Worm (Caenorhabditis elegans) whole organism, L1 larva: ENCODE results near the gene T04C12.7.
A peak's percentile ranks its signal among the peaks of the same experiment; 100 is the strongest.

Source experiments
- F16B12.6 ChIP-seq: fragments of 150-350 bp; optimal IDR thresholded peaks from 2 replicates; lab custom pipeline; 2014; ENCODE audit warnings: missing biosample characterization, missing genetic modification characterization
- Y116A8C.19 ChIP-seq: sonication (generic microtip); optimal IDR thresholded peaks from 2 replicates; lab custom pipeline; 2016; ENCODE audit warnings: missing compliant biosample characterization, missing genetic modification characterization, borderline replicate concordance
- alr-1 ChIP-seq: fragments of 200-800 bp; sonication (Bioruptor generic); optimal IDR thresholded peaks from 2 replicates; lab custom pipeline; 2018; ENCODE audit warnings: borderline replicate concordance, mild to moderate bottlenecking, missing genetic modification characterization, missing compliant biosample characterization
- aly-2 ChIP-seq: fragments of 150-350 bp; optimal IDR thresholded peaks from 2 replicates; lab custom pipeline; 2014; ENCODE audit warnings: missing biosample characterization, missing genetic modification characterization
- blmp-1 ChIP-seq: fragments of 150-350 bp; optimal IDR thresholded peaks from 2 replicates; lab custom pipeline; 2014; ENCODE audit warnings: missing biosample characterization, missing genetic modification characterization
- ceh-63 ChIP-seq: fragments of 200-800 bp; sonication (Bioruptor generic); optimal IDR thresholded peaks from 2 replicates; lab custom pipeline; 2018; ENCODE audit warnings: mild to moderate bottlenecking, missing genetic modification characterization, missing compliant biosample characterization
- ceh-8 ChIP-seq: fragments of 200-800 bp; sonication (Bioruptor generic); optimal IDR thresholded peaks from 2 replicates; lab custom pipeline; 2018; ENCODE audit warnings: mild to moderate bottlenecking, missing genetic modification characterization, moderate library complexity, missing compliant biosample characterization
- ceh-88 ChIP-seq: fragments of 200-800 bp; sonication (Bioruptor generic); IDR thresholded peaks from 2 replicates; pipeline ENCODE4 v1.3.6; 2022; ENCODE audit warnings: missing genetic modification characterization, missing compliant biosample characterization
- ces-1 ChIP-seq: fragments of 150-350 bp; optimal IDR thresholded peaks from 2 replicates; lab custom pipeline; 2014; ENCODE audit warnings: missing biosample characterization, missing genetic modification reagents, missing genetic modification characterization
- dpl-1 ChIP-seq, 3 experiments: fragments of 150-350 bp in 2 of 3; sonication (generic microtip) in 1 of 3; optimal IDR thresholded peaks; 2 replicates each; lab custom pipeline; 2014 to 2017; ENCODE audit warnings: missing biosample characterization in 3 of 3, missing genetic modification characterization in 3 of 3, missing genetic modification reagents in 3 of 3
- egl-13 ChIP-seq: sonication (generic microtip); optimal IDR thresholded peaks from 2 replicates; lab custom pipeline; 2016; ENCODE audit warnings: missing genotype, missing genetic modification reagents, missing genetic modification characterization, missing compliant biosample characterization
- elt-3 ChIP-seq, 6 experiments: fragments of 150-350 bp in 1 of 6; sonication (generic microtip); optimal IDR thresholded peaks; 2 replicates each; lab custom pipeline; 2017 to 2018; ENCODE audit warnings: missing biosample characterization in 6 of 6, missing genetic modification characterization in 6 of 6, inconsistent platforms in 1 of 6
- ets-5 ChIP-seq: fragments of 200-800 bp; sonication (Bioruptor generic); IDR thresholded peaks from 2 replicates; pipeline ENCODE4 v1.3.6; 2022; ENCODE audit warnings: missing genetic modification characterization, missing compliant biosample characterization
- fkh-10 ChIP-seq: sonication (generic microtip); optimal IDR thresholded peaks from 2 replicates; lab custom pipeline; 2017; ENCODE audit warnings: missing biosample characterization, missing genetic modification reagents, missing genetic modification characterization
- fkh-4 ChIP-seq: sonication (generic microtip); optimal IDR thresholded peaks from 2 replicates; lab custom pipeline; 2016; ENCODE audit warnings: missing compliant biosample characterization, missing genetic modification characterization, borderline replicate concordance
- fkh-8 ChIP-seq: sonication (generic microtip); optimal IDR thresholded peaks from 2 replicates; lab custom pipeline; 2016; ENCODE audit warnings: mild to moderate bottlenecking, missing genetic modification characterization, missing compliant biosample characterization
- fos-1 ChIP-seq: fragments of 150-350 bp; optimal IDR thresholded peaks from 2 replicates; lab custom pipeline; 2014; ENCODE audit warnings: missing biosample characterization, missing genetic modification characterization
- hlh-4 ChIP-seq: sonication (generic microtip); optimal IDR thresholded peaks from 2 replicates; lab custom pipeline; 2016; ENCODE audit warnings: mild to moderate bottlenecking, missing genetic modification characterization, missing compliant biosample characterization
- lin-14 ChIP-seq: fragments of 200-800 bp; sonication (Bioruptor generic); optimal IDR thresholded peaks from 2 replicates; lab custom pipeline; 2018; ENCODE audit warnings: mild to moderate bottlenecking, missing genetic modification characterization, moderate library complexity, missing compliant biosample characterization
- lin-15B ChIP-seq: fragments of 150-350 bp; sonication (generic microtip); optimal IDR thresholded peaks from 3 replicates; lab custom pipeline; 2014; ENCODE audit warnings: missing biosample characterization, missing genetic modification characterization
- lin-35 ChIP-seq, 2 experiments: fragments of 150-350 bp; optimal IDR thresholded peaks; 2 replicates each; lab custom pipeline; 2014; ENCODE audit warnings: missing biosample characterization in 2 of 2, missing genetic modification characterization in 2 of 2, missing genetic modification reagents in 2 of 2
- lin-39 ChIP-seq: fragments of 150-350 bp; optimal IDR thresholded peaks from 2 replicates; lab custom pipeline; 2014; ENCODE audit warnings: missing biosample characterization, missing genetic modification reagents, missing genetic modification characterization
- lir-3 ChIP-seq: sonication (generic microtip); optimal IDR thresholded peaks from 2 replicates; lab custom pipeline; 2016; ENCODE audit warnings: mild to moderate bottlenecking, missing genetic modification characterization, moderate library complexity, missing compliant biosample characterization; ENCODE audit not compliant: poor library complexity
- mab-9 ChIP-seq: fragments of 200-800 bp; sonication (Bioruptor generic); IDR thresholded peaks from 2 replicates; pipeline ENCODE4 v1.3.6; 2022; ENCODE audit warnings: missing genetic modification reagents, missing genetic modification characterization, missing compliant biosample characterization
- mef-2 ChIP-seq: fragments of 150-350 bp; optimal IDR thresholded peaks from 2 replicates; lab custom pipeline; 2014; ENCODE audit warnings: missing biosample characterization, missing genetic modification characterization
- mep-1 ChIP-seq: fragments of 150-350 bp; optimal IDR thresholded peaks from 2 replicates; lab custom pipeline; 2014; ENCODE audit warnings: missing biosample characterization, missing genetic modification characterization
- nhr-11 ChIP-seq: fragments of 150-350 bp; optimal IDR thresholded peaks from 2 replicates; lab custom pipeline; 2014; ENCODE audit warnings: missing biosample characterization, missing genetic modification characterization
- nhr-12 ChIP-seq: sonication (generic microtip); optimal IDR thresholded peaks from 2 replicates; lab custom pipeline; 2017; ENCODE audit warnings: missing biosample characterization, missing genetic modification characterization
- nhr-20 ChIP-seq: sonication (generic microtip); optimal IDR thresholded peaks from 2 replicates; lab custom pipeline; 2016; ENCODE audit warnings: mild to moderate bottlenecking, missing genetic modification characterization, missing compliant biosample characterization
- nhr-28 ChIP-seq: fragments of 150-350 bp; optimal IDR thresholded peaks from 2 replicates; lab custom pipeline; 2014; ENCODE audit warnings: missing biosample characterization, missing genetic modification characterization
- nhr-47 ChIP-seq: sonication (generic microtip); optimal IDR thresholded peaks from 2 replicates; lab custom pipeline; 2016; ENCODE audit warnings: mild to moderate bottlenecking, missing genetic modification characterization, moderate library complexity, missing compliant biosample characterization
- nhr-71 ChIP-seq: sonication (generic microtip); optimal IDR thresholded peaks from 2 replicates; lab custom pipeline; 2016; ENCODE audit warnings: mild to moderate bottlenecking, missing genetic modification characterization, moderate library complexity, missing compliant biosample characterization
- nhr-76 ChIP-seq: sonication (generic microtip); optimal IDR thresholded peaks from 2 replicates; lab custom pipeline; 2017; ENCODE audit warnings: missing biosample characterization, missing genetic modification characterization
- nhr-84 ChIP-seq: sonication (generic microtip); optimal IDR thresholded peaks from 2 replicates; lab custom pipeline; 2017; ENCODE audit warnings: missing biosample characterization, missing genetic modification characterization
- nhr-90 ChIP-seq: sonication (generic microtip); optimal IDR thresholded peaks from 2 replicates; lab custom pipeline; 2016; ENCODE audit warnings: mild to moderate bottlenecking, missing genetic modification characterization, missing compliant biosample characterization; ENCODE audit not compliant: poor library complexity
- rnt-1 ChIP-seq: sonication (generic microtip); optimal IDR thresholded peaks from 2 replicates; lab custom pipeline; 2016; ENCODE audit warnings: mild to moderate bottlenecking, missing genetic modification characterization, moderate library complexity, missing compliant biosample characterization
- snpc-4 ChIP-seq: fragments of 150-350 bp; optimal IDR thresholded peaks from 2 replicates; lab custom pipeline; 2014; ENCODE audit warnings: missing biosample characterization, missing genetic modification characterization
- snu-23 ChIP-seq: sonication (generic microtip); optimal IDR thresholded peaks from 2 replicates; lab custom pipeline; 2016; ENCODE audit warnings: missing genetic modification characterization, missing compliant biosample characterization
- sox-4 ChIP-seq: sonication (generic microtip); optimal IDR thresholded peaks from 2 replicates; lab custom pipeline; 2016; ENCODE audit warnings: missing genetic modification characterization, missing compliant biosample characterization
- sptf-1 ChIP-seq: fragments of 150-350 bp; optimal IDR thresholded peaks from 2 replicates; lab custom pipeline; 2014; ENCODE audit warnings: missing biosample characterization, missing genetic modification characterization
- sup-37 ChIP-seq: fragments of 200-800 bp; sonication (Bioruptor generic); optimal IDR thresholded peaks from 2 replicates; lab custom pipeline; 2018; ENCODE audit warnings: mild to moderate bottlenecking, missing genetic modification characterization, missing compliant biosample characterization
- swsn-7 ChIP-seq: sonication (generic microtip); optimal IDR thresholded peaks from 2 replicates; lab custom pipeline; 2016; ENCODE audit warnings: missing genetic modification characterization, missing compliant biosample characterization
- unc-130 ChIP-seq: fragments of 150-350 bp; optimal IDR thresholded peaks from 2 replicates; lab custom pipeline; 2017; ENCODE audit warnings: missing biosample characterization, missing genetic modification characterization, inconsistent platforms
- unc-30 ChIP-seq: sonication (generic microtip); optimal IDR thresholded peaks from 2 replicates; lab custom pipeline; 2017; ENCODE audit warnings: missing biosample characterization, missing genetic modification characterization
- unc-86 ChIP-seq: sonication (generic microtip); optimal IDR thresholded peaks from 2 replicates; lab custom pipeline; 2016; ENCODE audit warnings: missing genetic modification characterization, missing compliant biosample characterization
- unc-98 ChIP-seq: fragments of 200-800 bp; sonication (Bioruptor generic); IDR thresholded peaks from 2 replicates; pipeline ENCODE4 v1.3.6; 2022; ENCODE audit warnings: missing genetic modification characterization, missing compliant biosample characterization
- xbp-1 ChIP-seq: sonication (generic microtip); optimal IDR thresholded peaks from 2 replicates; lab custom pipeline; 2016; ENCODE audit warnings: missing genetic modification characterization, missing compliant biosample characterization
- zip-4 ChIP-seq: fragments of 200-800 bp; sonication (Bioruptor generic); optimal IDR thresholded peaks from 2 replicates; lab custom pipeline; 2018; ENCODE audit warnings: mild to moderate bottlenecking, missing genetic modification characterization, moderate library complexity, missing compliant biosample characterization
- ztf-11 ChIP-seq, 2 experiments: sonication (generic microtip); optimal IDR thresholded peaks; 2 replicates each; lab custom pipeline; 2016 to 2017; ENCODE audit warnings: missing genetic modification characterization in 2 of 2, missing biosample characterization in 1 of 2, missing compliant biosample characterization in 1 of 2
- ztf-4 ChIP-seq: fragments of 150-350 bp; optimal IDR thresholded peaks from 2 replicates; lab custom pipeline; 2014; ENCODE audit warnings: missing biosample characterization, missing genetic modification characterization

T04C12.7 gene

ce11 chrV:11029309-11029708, 24.6 kb upstream of the T04C12.7 start (continued):
- TF ChIP-seq nhr-90 (tag; lab: Kevin White, UChicago) (peak; percentile 88), unc-30 (no peak), nhr-47 (tag; lab: Kevin White, UChicago) (peak; percentile 86), sptf-1 (tag; lab: Kevin White, UChicago) (no peak), lin-35 (GFP tag; optimal IDR thresholded peaks at IDR 0.05; lab: Kevin White, UChicago) (peak; percentile 93 to 97), swsn-7 (tag; lab: Kevin White, UChicago) (peak; percentile 59), sup-37 (GFP tag; lab: Kevin White, UChicago) (peak; percentile 45), nhr-71 (tag; lab: Kevin White, UChicago) (peak; percentile 83), fkh-4 (tag; lab: Kevin White, UChicago) (peak; percentile 87), nhr-84 (tag; lab: Kevin White, UChicago) (no peak), snpc-4 (peak; percentile 22), nhr-76 (tag; lab: Kevin White, UChicago) (no peak), lin-39 (peak; percentile 0), elt-3 (tag; optimal IDR thresholded peaks at IDR 0.05; lab: Kevin White, UChicago) (peak in 1 of 6 experiments; percentile 30), unc-98 (GFP tag; lab: Robert Waterston, UW) (peak; percentile 46; the same call in 1 of the 2 replicates), F16B12.6 (peak; percentile 12), hlh-4 (tag; lab: Kevin White, UChicago) (no peak), snu-23 (GFP tag; lab: Kevin White, UChicago) (peak; percentile 73), ceh-63 (GFP tag; lab: Kevin White, UChicago) (no peak), alr-1 (tag; lab: Kevin White, UChicago) (no peak), fkh-10 (GFP tag; lab: Kevin White, UChicago) (no peak), ztf-11 (tag; optimal IDR thresholded peaks at IDR 0.05; lab: Kevin White, UChicago) (peak in 1 of 2 experiments; percentile 90), Y116A8C.19 (tag; lab: Kevin White, UChicago) (peak; percentile 56)

- TF ChIP-seq ets-5 (GFP tag; lab: Robert Waterston, UW) (no peak), nhr-20 (no peak), ztf-4 (tag; lab: Kevin White, UChicago) (no peak), snu-23 (GFP tag; lab: Kevin White, UChicago) (no peak), sox-4 (tag; lab: Kevin White, UChicago) (no peak), nhr-12 (tag; lab: Kevin White, UChicago) (no peak), mab-9 (no peak), ces-1 (no peak), fos-1 (tag; lab: Kevin White, UChicago) (no peak), blmp-1 (tag; lab: Kevin White, UChicago) (no peak)
Observed at ce11 chrV:11030675-11031074, 23.3 kb upstream of the T04C12.7 start.

ce11 chrV:11033241-11033640, 20.7 kb upstream of the T04C12.7 start:
- TF ChIP-seq dpl-1 (GFP tag; optimal IDR thresholded peaks at IDR 0.05; lab: Kevin White, UChicago) (no peak), lin-35 (GFP tag; optimal IDR thresholded peaks at IDR 0.05; lab: Kevin White, UChicago) (no peak), nhr-28 (no peak), xbp-1 (no peak), mef-2 (no peak), egl-13 (tag; lab: Kevin White, UChicago) (no peak), fos-1 (tag; lab: Kevin White, UChicago) (no peak), ceh-8 (no peak), aly-2 (tag; lab: Kevin White, UChicago) (no peak), zip-4 (GFP tag; lab: Kevin White, UChicago) (no peak), ces-1 (no peak), unc-86 (tag; lab: Kevin White, UChicago) (no peak), lir-3 (tag; lab: Kevin White, UChicago) (no peak), ceh-88 (GFP tag; lab: Robert Waterston, UW) (no peak), fkh-8 (tag; lab: Kevin White, UChicago) (peak; percentile 47), mep-1 (no peak), nhr-11 (no peak), lin-15B (tag; lab: Kevin White, UChicago) (no peak), fkh-4 (tag; lab: Kevin White, UChicago) (no peak), unc-130 (tag; lab: Kevin White, UChicago) (no peak), ceh-63 (GFP tag; lab: Kevin White, UChicago) (no peak), unc-30 (no peak), nhr-12 (tag; lab: Kevin White, UChicago) (no peak), lin-14 (no peak), rnt-1 (tag; lab: Kevin White, UChicago) (no peak)
